Fruit fly (Drosophila melanogaster) Kc167 (cell line): ENCODE data around the gene CG31807.

ENCODE experiments used
- Myc ChIP-seq: fragments of >200 bp; optimal IDR thresholded peaks from 2 replicates; lab custom pipeline; 2017; ENCODE audit warnings: missing external identifiers
- Sin3A ChIP-seq: fragments of >200 bp; optimal IDR thresholded peaks from 2 replicates; lab custom pipeline; 2018; ENCODE audit warnings: missing external identifiers
- h ChIP-seq: fragments of >200 bp; optimal IDR thresholded peaks from 3 replicates; lab custom pipeline; 2018; ENCODE audit warnings: missing external identifiers
- insv ChIP-seq: fragments of >200 bp; optimal IDR thresholded peaks from 3 replicates; lab custom pipeline; 2018; ENCODE audit warnings: missing external identifiers
- psq ChIP-seq: fragments of >200 bp; optimal IDR thresholded peaks from 2 replicates; lab custom pipeline; 2017; ENCODE audit warnings: missing external identifiers
- ttk ChIP-seq: sonication (Bioruptor generic); optimal IDR thresholded peaks from 2 replicates; lab custom pipeline; 2017; ENCODE audit warnings: missing external identifiers

Gene CG31807

dm6 chr2L:16657467-16657866 is 26.3 kb downstream of the CG31807 start:
- TF ChIP-seq ttk (lab: Kevin White, UChicago), result no peak
- no peak for TF ChIP-seq Sin3A (lab: Kevin White, UChicago)
- no peak for TF ChIP-seq h (lab: Kevin White, UChicago)
- TF ChIP-seq Myc (lab: Kevin White, UChicago), result no peak
- TF ChIP-seq insv (lab: Kevin White, UChicago), result no peak
- no peak for TF ChIP-seq psq

dm6 chr2L:16656692-16657109 is 27.1 kb downstream of the CG31807 start:
- TF ChIP-seq ttk (lab: Kevin White, UChicago) (no peak), insv (lab: Kevin White, UChicago) (no peak), Sin3A (lab: Kevin White, UChicago) (no peak), Myc (lab: Kevin White, UChicago) (no peak), h (lab: Kevin White, UChicago) (no peak), psq (no peak)

DNA sequence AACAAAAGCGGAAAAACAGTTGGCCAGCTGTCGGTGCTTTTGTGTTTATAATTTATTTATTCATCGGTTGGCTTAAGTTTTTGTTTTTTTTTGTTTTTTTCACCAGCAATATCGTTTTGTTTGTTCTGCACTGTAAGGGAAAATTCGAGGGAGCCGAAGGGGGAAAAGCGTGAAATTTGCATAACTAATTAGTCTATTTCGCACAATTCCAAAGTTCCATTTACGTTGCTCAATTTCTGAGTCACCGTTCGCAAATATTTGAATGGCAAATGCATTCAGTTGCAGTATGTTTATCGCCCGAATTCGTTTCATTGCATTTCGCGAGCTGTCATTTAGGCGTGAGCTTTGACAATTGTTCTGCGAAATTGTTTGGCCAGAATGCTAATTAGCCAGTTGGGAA is 30.3 kb downstream of the CG31807 start:
- no peak for TF ChIP-seq ttk (lab: Kevin White, UChicago)
- no peak for TF ChIP-seq Myc (lab: Kevin White, UChicago)
- no peak for TF ChIP-seq insv (lab: Kevin White, UChicago)
- TF ChIP-seq psq, result no peak
- TF ChIP-seq Sin3A (lab: Kevin White, UChicago), result no peak
- no peak for TF ChIP-seq h (lab: Kevin White, UChicago)

DNA sequence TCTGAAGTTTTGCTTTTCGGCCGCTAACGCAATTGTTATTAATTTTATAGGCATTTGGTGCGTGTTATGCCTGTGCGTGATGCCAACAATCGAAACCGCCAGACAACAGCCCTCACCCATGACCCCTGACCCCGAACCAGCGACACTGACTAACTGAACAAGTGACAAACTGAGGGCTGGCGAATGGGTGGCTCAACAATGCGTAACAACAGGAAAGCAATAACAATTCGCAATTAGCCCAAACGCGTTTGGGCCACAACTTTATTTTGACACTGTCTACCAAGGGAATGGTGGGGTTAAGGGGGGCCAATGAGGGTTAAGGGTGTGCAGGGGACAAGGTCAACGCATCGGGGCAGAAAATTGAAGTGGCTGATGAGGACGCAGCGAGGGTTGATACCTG is 34.9 kb downstream of the CG31807 start:
- TF ChIP-seq psq (no peak), insv (lab: Kevin White, UChicago) (no peak), Myc (lab: Kevin White, UChicago) (no peak), ttk (lab: Kevin White, UChicago) (no peak), h (lab: Kevin White, UChicago) (no peak), Sin3A (lab: Kevin White, UChicago) (no peak)

DNA sequence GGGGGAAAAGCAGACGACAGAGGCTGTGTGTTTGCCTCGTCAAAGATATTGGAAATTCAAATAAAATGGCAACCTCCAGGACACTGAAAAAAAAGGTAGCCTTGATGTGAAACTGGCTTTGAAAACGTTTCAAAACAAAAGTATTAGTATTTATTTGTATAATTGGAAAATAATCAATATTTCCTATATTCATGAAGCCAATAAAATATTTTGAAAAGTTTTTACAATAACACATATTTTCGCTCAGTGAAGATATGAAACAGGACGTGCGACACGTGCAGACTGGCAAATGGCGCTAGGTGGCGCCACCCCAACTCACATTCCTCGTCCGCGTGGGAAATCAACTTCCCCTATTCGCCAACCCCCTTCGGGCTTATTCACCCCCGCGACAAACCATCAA is 36.0 kb downstream of the CG31807 start:
- no peak for TF ChIP-seq insv (lab: Kevin White, UChicago)
- TF ChIP-seq h (lab: Kevin White, UChicago), result no peak

DNA sequence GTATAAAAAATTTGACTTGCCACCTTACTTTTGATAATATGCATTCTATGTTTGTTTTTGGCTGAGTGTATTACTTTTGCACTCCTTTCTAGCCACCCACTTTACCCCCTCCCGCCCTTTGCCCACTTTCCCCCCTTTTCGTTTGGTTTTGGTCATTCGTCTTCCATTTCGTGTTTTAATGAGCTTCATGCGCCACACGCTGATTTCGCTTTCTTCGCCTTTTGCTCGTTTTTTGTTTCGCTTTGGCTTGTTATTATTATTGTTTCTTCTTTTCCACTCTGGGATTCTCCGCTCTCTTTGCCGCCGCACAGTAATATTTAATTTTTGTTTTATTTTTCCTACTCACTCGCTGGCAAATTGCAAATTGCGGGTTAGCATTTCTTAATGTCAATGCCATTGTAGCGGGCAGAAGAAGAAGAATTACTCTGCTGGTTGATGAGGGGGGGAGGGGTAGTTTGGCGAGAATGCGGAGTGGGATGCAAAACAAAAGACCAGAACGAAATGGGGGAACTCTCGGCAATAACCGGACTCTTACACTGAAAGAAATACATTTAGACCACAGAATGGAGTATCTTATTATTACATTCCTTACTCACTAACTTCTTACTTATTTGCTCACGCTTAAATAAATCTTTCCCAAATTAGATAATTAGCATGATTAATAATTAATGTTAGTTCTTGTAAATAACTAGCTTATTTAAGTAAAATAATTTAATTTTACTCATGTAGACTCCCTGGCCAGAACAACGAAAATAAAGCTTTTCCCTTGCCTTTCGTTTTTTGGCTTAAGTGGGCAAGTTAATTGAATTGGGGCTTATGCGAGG is 38.1 kb downstream of the CG31807 start:
- TF ChIP-seq Myc (lab: Kevin White, UChicago) (no peak), psq (no peak), ttk (lab: Kevin White, UChicago) (no peak), insv (lab: Kevin White, UChicago) (no peak), h (lab: Kevin White, UChicago) (no peak), Sin3A (lab: Kevin White, UChicago) (no peak)

DNA sequence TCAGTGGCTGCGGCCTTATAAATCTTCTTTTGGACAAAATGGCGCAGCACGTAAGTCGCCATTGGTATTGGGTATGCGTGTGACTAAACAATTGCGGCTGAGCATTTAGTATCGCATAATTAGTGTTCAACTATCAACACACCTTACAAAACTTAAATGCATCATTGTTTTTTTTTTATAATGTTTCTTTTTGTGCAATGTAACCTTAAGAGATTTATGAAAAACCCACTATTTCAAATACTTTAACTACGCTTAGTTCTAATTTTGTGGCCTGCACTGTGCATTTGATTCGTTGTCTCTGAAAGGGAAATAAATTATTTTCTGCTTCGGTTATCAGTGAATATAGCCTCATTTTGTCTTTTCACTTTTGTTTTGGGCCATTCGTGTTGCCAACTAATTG is 39.8 kb downstream of the CG31807 start:
- no peak for TF ChIP-seq ttk (lab: Kevin White, UChicago)
- TF ChIP-seq Sin3A (lab: Kevin White, UChicago), result no peak
- no peak for TF ChIP-seq Myc (lab: Kevin White, UChicago)
- TF ChIP-seq psq, result no peak
- no peak for TF ChIP-seq h (lab: Kevin White, UChicago)
- TF ChIP-seq insv (lab: Kevin White, UChicago), result no peak

- TF ChIP-seq psq (no peak), insv (lab: Kevin White, UChicago) (no peak), Sin3A (lab: Kevin White, UChicago) (no peak), ttk (lab: Kevin White, UChicago) (no peak), Myc (lab: Kevin White, UChicago) (no peak), h (lab: Kevin White, UChicago) (no peak)
Observed at dm6 chr2L:16643445-16643844, 40.4 kb downstream of the CG31807 start.

DNA sequence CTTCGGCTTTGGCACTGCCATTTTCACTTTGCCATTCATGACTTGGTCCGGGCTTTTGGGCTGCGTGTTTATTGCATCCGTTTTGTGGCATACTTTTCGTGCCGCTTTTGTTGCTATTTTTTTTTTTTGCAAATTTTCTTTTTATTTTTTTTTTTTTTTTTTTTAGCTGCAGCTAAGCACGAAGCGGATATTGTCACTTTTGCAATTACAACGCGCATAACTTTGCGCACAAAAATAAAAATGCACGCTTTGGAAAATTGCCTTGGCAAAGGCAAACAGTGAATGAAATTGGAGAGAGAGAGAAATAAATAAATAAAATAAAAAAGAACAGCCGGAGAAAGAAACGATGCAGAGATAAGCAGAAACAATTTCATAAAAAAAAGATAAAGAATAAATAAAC is 43.0 kb downstream of the CG31807 start:
- TF ChIP-seq ttk (lab: Kevin White, UChicago) (no peak), insv (lab: Kevin White, UChicago) (no peak), Myc (lab: Kevin White, UChicago) (no peak), Sin3A (lab: Kevin White, UChicago) (no peak), psq (no peak), h (lab: Kevin White, UChicago) (no peak)

DNA sequence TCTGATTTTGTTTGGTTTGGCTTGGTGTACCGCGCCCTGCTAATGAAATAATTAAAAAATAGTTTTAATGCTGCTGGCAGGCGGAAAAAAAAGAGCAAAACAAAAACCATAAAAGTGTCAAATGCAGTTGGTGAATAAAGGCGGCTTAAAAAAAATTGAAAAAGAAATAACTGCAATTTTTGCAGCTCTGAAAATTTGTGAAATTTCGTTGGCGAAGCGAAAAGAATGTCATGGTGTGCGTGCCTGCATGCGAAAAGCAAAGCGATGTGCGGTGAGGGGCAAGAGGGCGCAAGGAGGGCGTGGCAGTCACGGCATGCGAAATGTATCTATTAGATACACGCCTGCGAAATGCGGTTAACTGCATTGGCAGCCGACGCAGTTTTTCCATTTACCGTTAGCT is 45.5 kb downstream of the CG31807 start:
- TF ChIP-seq psq (no peak), insv (lab: Kevin White, UChicago) (no peak), Myc (lab: Kevin White, UChicago) (no peak), Sin3A (lab: Kevin White, UChicago) (no peak), h (lab: Kevin White, UChicago) (no peak), ttk (lab: Kevin White, UChicago) (no peak)

- no peak for TF ChIP-seq insv (lab: Kevin White, UChicago)
- TF ChIP-seq h (lab: Kevin White, UChicago), result no peak
- TF ChIP-seq Myc (lab: Kevin White, UChicago), result no peak
- TF ChIP-seq psq, result no peak
- no peak for TF ChIP-seq Sin3A (lab: Kevin White, UChicago)
- no peak for TF ChIP-seq ttk (lab: Kevin White, UChicago)
Observed at dm6 chr2L:16637335-16637734, 46.5 kb downstream of the CG31807 start.
